Fruit fly (Drosophila melanogaster): ENCODE measurements around the gene CG42655.
A peak's percentile ranks its signal among the peaks of the same experiment; 100 is the strongest.

CG42655 gene

DNA sequence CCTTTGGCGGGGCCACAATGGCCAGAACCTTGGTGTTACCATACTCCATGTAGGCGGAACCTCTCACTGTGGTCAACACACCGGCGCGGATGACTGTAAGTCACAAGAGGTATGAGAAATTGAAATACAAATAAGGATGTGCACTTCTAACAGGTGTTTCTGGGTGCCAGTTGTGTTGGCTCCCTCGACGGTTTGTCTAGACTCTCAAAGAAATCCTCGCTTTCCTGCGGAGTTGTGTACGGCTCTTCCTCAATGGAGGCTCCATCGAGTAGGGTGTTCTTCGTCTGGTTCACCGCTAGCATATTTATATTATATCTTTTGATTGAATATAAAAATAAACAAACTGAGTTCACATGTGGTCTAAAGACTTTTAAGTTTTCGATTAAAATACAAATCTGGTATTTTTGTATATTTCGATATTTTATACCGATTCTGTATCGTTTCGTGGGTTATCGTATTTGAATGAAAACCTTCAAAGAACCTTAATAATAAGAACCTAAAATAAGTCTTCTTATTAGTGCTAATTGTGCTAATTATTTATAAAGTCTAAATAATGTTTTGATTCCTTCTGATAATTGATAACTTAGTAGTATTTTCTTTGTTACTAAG, 40.1 kb downstream of the CG42655 start, which contains the start of gene Mtr3:
Gene Mtr3 (minus strand): TSS at position 388 of the 609 bp plus-strand sequence.
- TF ChIP-seq Hr83 (GFP tag; optimal IDR thresholded peaks at IDR 0.05; ENCODE audit: poor library complexity, severe bottlenecking) (no peak), br (GFP tag; optimal IDR thresholded peaks at IDR 0.05) (no peak), brk (GFP tag; optimal IDR thresholded peaks at IDR 0.05) (no peak), CG9705 (GFP tag; optimal IDR thresholded peaks at IDR 0.05) (no peak), jim (GFP tag; optimal IDR thresholded peaks at IDR 0.05) (no peak), tai (GFP tag; optimal IDR thresholded peaks at IDR 0.05) (no peak), usp (GFP tag; optimal IDR thresholded peaks at IDR 0.05) (no peak), GATAd (GFP tag; optimal IDR thresholded peaks at IDR 0.05) (no peak), lola (GFP tag; optimal IDR thresholded peaks at IDR 0.05) (no peak), woc (GFP tag; optimal IDR thresholded peaks at IDR 0.05) (no peak), foxo (GFP tag; optimal IDR thresholded peaks at IDR 0.05) (no peak), psq (GFP tag; optimal IDR thresholded peaks at IDR 0.05) (no peak), sv (GFP tag; optimal IDR thresholded peaks at IDR 0.05) (no peak), Sp1 (GFP tag; optimal IDR thresholded peaks at IDR 0.05) (no peak), dsf (GFP tag; optimal IDR thresholded peaks at IDR 0.05; ENCODE audit: borderline replicate concordance) (no peak), rgr (GFP tag; optimal IDR thresholded peaks at IDR 0.05) (no peak), h (GFP tag; optimal IDR thresholded peaks at IDR 0.05) (no peak), CG32264 (GFP tag; optimal IDR thresholded peaks at IDR 0.05) (no peak), Vsx2 (GFP tag; optimal IDR thresholded peaks at IDR 0.05; ENCODE audit: partially characterized antibody) (no peak)

DNA sequence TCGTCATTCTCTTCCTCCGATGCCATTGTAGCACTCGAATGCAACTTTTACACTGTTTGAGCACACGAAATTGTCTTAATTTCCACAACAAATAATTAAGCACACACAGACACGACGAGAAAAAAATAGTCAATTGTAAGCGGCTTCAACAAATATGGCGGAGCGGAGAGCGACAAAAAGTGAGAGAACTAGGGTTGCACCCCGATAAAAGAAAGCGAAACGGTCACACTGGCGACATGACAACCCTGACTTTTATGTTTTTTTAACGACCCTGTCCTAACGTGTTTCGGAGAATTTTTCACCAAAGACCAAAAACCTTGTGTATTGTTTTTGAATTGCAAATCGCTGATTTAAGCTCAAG, 43.5 kb downstream of the CG42655 start, which contains the start of the genes Mi-2 and Prp3:
Gene Mi-2 (minus strand): TSS at position 162 of the 361 bp plus-strand sequence.
Gene Prp3 (plus strand): TSS at position 247 of the 361 bp plus-strand sequence.
- TF ChIP-seq Dif (GFP tag; optimal IDR thresholded peaks at IDR 0.05; ENCODE audit: partially characterized antibody) (peak; percentile 53), lola (GFP tag; optimal IDR thresholded peaks at IDR 0.05) (no peak), sage (GFP tag; optimal IDR thresholded peaks at IDR 0.05) (no peak), GATAd (GFP tag; optimal IDR thresholded peaks at IDR 0.05) (no peak), dl (GFP tag; optimal IDR thresholded peaks at IDR 0.05; ENCODE audit: insufficient read depth in 1 of 2, partially characterized antibody in 2 of 2) (no peak), Rel (GFP tag; optimal IDR thresholded peaks at IDR 0.05) (no peak), Rel (tag; optimal IDR thresholded peaks at IDR 0.05) (peak; percentile 58), OdsH (GFP tag; optimal IDR thresholded peaks at IDR 0.05) (no peak), Sp1 (GFP tag; optimal IDR thresholded peaks at IDR 0.05) (peak; percentile 42), HLH106 (tag; optimal IDR thresholded peaks at IDR 0.05) (no peak), CG9705 (GFP tag; optimal IDR thresholded peaks at IDR 0.05) (no peak), jim (GFP tag; optimal IDR thresholded peaks at IDR 0.05) (no peak), Mio (GFP tag; optimal IDR thresholded peaks at IDR 0.05) (no peak), woc (GFP tag; optimal IDR thresholded peaks at IDR 0.05) (no peak), N (GFP tag; optimal IDR thresholded peaks at IDR 0.05) (no peak), psq (GFP tag; optimal IDR thresholded peaks at IDR 0.05) (no peak), Hnf4 (GFP tag; optimal IDR thresholded peaks at IDR 0.05) (no peak), tai (GFP tag; optimal IDR thresholded peaks at IDR 0.05) (no peak), brk (GFP tag; optimal IDR thresholded peaks at IDR 0.05) (no peak), Hr78 (GFP tag; optimal IDR thresholded peaks at IDR 0.05) (no peak), Jra (GFP tag; optimal IDR thresholded peaks at IDR 0.05) (no peak), br (GFP tag; optimal IDR thresholded peaks at IDR 0.05) (no peak), sv (GFP tag; optimal IDR thresholded peaks at IDR 0.05) (no peak), CG32264 (GFP tag; optimal IDR thresholded peaks at IDR 0.05) (no peak)

DNA sequence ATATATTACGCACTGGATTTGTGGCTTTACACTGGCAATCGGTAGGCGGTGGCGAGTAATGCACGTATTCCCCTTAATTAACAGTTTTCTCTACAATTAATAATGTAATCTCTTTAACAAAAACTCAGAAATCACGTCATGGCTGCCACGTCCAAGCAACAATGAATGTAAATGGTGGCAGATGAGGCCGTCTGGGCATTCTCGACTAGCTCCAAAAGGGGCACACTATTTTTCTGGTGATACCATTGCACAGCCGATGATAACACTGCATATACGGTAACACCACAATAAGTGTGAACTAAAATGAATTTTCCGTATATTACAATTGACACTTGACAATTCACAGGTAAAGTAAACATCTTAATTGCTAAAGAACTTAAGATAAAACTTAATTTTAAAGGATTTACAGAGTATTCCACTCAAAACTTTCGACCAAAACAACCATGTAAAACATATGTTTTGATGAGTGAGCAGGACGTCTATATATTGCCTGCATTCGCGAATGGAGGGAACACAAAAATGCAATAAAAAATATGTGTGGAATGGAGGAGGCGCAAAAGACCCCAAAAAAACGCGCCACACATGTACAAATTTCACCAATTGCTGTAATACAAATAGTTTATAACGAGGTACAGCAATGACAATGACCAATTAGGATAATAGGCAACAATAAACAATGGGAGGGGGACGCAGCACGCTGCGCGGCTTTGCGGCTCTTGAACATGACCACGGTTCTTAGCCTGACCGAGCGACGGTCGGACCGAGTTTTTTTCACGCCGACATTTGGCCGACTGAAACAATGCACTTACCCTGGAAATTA, 44.1 kb downstream of the CG42655 start:
- TF ChIP-seq Vsx2 (GFP tag; optimal IDR thresholded peaks at IDR 0.05; ENCODE audit: partially characterized antibody) (no peak), CG32264 (GFP tag; optimal IDR thresholded peaks at IDR 0.05) (no peak), Jra (GFP tag; optimal IDR thresholded peaks at IDR 0.05) (no peak), sage (GFP tag; optimal IDR thresholded peaks at IDR 0.05) (no peak), Sp1 (GFP tag; optimal IDR thresholded peaks at IDR 0.05) (peak; percentile 26), pan (optimal IDR thresholded peaks at IDR 0.05) (no peak), N (GFP tag; optimal IDR thresholded peaks at IDR 0.05) (no peak), jim (GFP tag; optimal IDR thresholded peaks at IDR 0.05) (no peak), br (GFP tag; optimal IDR thresholded peaks at IDR 0.05) (no peak), woc (GFP tag; optimal IDR thresholded peaks at IDR 0.05) (no peak), tai (GFP tag; optimal IDR thresholded peaks at IDR 0.05) (no peak), rgr (GFP tag; optimal IDR thresholded peaks at IDR 0.05) (peak; percentile 46), Abd-B (GFP tag; optimal IDR thresholded peaks at IDR 0.05) (no peak), GATAd (GFP tag; optimal IDR thresholded peaks at IDR 0.05) (no peak), Dif (GFP tag; optimal IDR thresholded peaks at IDR 0.05; ENCODE audit: partially characterized antibody) (no peak), sv (GFP tag; optimal IDR thresholded peaks at IDR 0.05) (no peak), Myc (optimal IDR thresholded peaks at IDR 0.05) (no peak), ey (GFP tag; optimal IDR thresholded peaks at IDR 0.05) (no peak), Rel (GFP tag; optimal IDR thresholded peaks at IDR 0.05) (no peak), Rel (tag; optimal IDR thresholded peaks at IDR 0.05) (peak; percentile 38), dsf (GFP tag; optimal IDR thresholded peaks at IDR 0.05; ENCODE audit: borderline replicate concordance) (no peak), dl (GFP tag; optimal IDR thresholded peaks at IDR 0.05; ENCODE audit: insufficient read depth in 1 of 2, partially characterized antibody in 2 of 2) (no peak), Dfd (GFP tag; optimal IDR thresholded peaks at IDR 0.05) (no peak), brk (GFP tag; optimal IDR thresholded peaks at IDR 0.05) (no peak), Mio (GFP tag; optimal IDR thresholded peaks at IDR 0.05) (no peak), Hnf4 (GFP tag; optimal IDR thresholded peaks at IDR 0.05) (no peak), psq (GFP tag; optimal IDR thresholded peaks at IDR 0.05) (peak; percentile 96), foxo (GFP tag; optimal IDR thresholded peaks at IDR 0.05) (no peak), Hr78 (GFP tag; optimal IDR thresholded peaks at IDR 0.05) (no peak), Hr83 (GFP tag; optimal IDR thresholded peaks at IDR 0.05; ENCODE audit: poor library complexity, severe bottlenecking) (no peak), dmrt93B (GFP tag; optimal IDR thresholded peaks at IDR 0.05) (no peak), CrebA (GFP tag; optimal IDR thresholded peaks at IDR 0.05; ENCODE audit: borderline replicate concordance) (no peak), HLH106 (tag; optimal IDR thresholded peaks at IDR 0.05) (peak; percentile 34), usp (GFP tag; optimal IDR thresholded peaks at IDR 0.05) (no peak)
